Fruit fly (Drosophila melanogaster) whole organism, prepupa: Measurements from ENCODE around the gene Fibp.

ENCODE experiments used
- CG10631 ChIP-seq: fragments of 200-800 bp; sonication (Bioruptor generic); optimal IDR thresholded peaks from 2 replicates; lab custom pipeline; 2016; ENCODE audit warnings: missing biosample characterization, missing genetic modification characterization
- CG10669 ChIP-seq: fragments of 200-800 bp; sonication (Bioruptor generic); optimal IDR thresholded peaks from 3 replicates; lab custom pipeline; 2018; ENCODE audit warnings: missing biosample characterization, mild to moderate bottlenecking, missing genetic modification characterization, moderate library complexity
- CG11902 ChIP-seq: fragments of 200-800 bp; sonication (Bioruptor generic); optimal IDR thresholded peaks from 3 replicates; lab custom pipeline; 2016; ENCODE audit warnings: missing biosample characterization, missing genetic modification characterization
- CG15336 ChIP-seq: fragments of 200-800 bp; sonication (Bioruptor generic); IDR thresholded peaks from 2 replicates; pipeline ENCODE4 v1.3.6; 2022; ENCODE audit warnings: missing biosample characterization, missing genetic modification characterization
- CG1621 ChIP-seq: fragments of 200-800 bp; sonication (Bioruptor generic); optimal IDR thresholded peaks from 3 replicates; lab custom pipeline; 2018; ENCODE audit warnings: missing biosample characterization, mild to moderate bottlenecking, missing genetic modification characterization
- CG16779 ChIP-seq: fragments of 200-800 bp; sonication (Bioruptor generic); optimal IDR thresholded peaks from 3 replicates; lab custom pipeline; 2017; ENCODE audit warnings: missing biosample characterization, mild to moderate bottlenecking, missing genetic modification characterization
- CG3032 ChIP-seq: fragments of 200-800 bp; optimal IDR thresholded peaks from 2 replicates; lab custom pipeline; 2019; ENCODE audit warnings: missing biosample characterization, mild to moderate bottlenecking, missing genetic modification characterization, moderate library complexity
- CG31627 ChIP-seq: fragments of 200-800 bp; sonication (Bioruptor generic); optimal IDR thresholded peaks from 3 replicates; lab custom pipeline; 2016; ENCODE audit warnings: missing biosample characterization, missing genetic modification characterization
- CG32006 ChIP-seq: fragments of 200-800 bp; sonication (Bioruptor generic); optimal IDR thresholded peaks from 3 replicates; lab custom pipeline; 2017; ENCODE audit warnings: missing biosample characterization, mild to moderate bottlenecking, missing genetic modification characterization
- CG34406 ChIP-seq: fragments of 200-800 bp; sonication (Bioruptor generic); optimal IDR thresholded peaks from 3 replicates; lab custom pipeline; 2016; ENCODE audit warnings: missing biosample characterization, missing genetic modification characterization
- CG3919 ChIP-seq: fragments of 200-800 bp; sonication (Bioruptor generic); optimal IDR thresholded peaks from 3 replicates; lab custom pipeline; 2016; ENCODE audit warnings: missing biosample characterization, missing genetic modification characterization
- CG4318 ChIP-seq: fragments of 200-800 bp; sonication (Bioruptor generic); optimal IDR thresholded peaks from 3 replicates; lab custom pipeline; 2017; ENCODE audit warnings: missing biosample characterization, mild to moderate bottlenecking, missing genetic modification characterization
- CG6163 ChIP-seq: fragments of 200-800 bp; sonication (Bioruptor generic); IDR thresholded peaks from 3 replicates; pipeline ENCODE4 v1.3.6; 2022; ENCODE audit warnings: missing biosample characterization, missing genetic modification characterization
- CG6276 ChIP-seq: fragments of 200-800 bp; sonication (Bioruptor generic); optimal IDR thresholded peaks from 2 replicates; lab custom pipeline; 2017; ENCODE audit warnings: missing biosample characterization, mild to moderate bottlenecking, missing genetic modification characterization
- CG6808 ChIP-seq: fragments of 200-800 bp; sonication (Bioruptor generic); optimal IDR thresholded peaks from 3 replicates; lab custom pipeline; 2017; ENCODE audit warnings: missing biosample characterization, missing genetic modification characterization, mild to moderate bottlenecking, moderate library complexity, missing genetic modification reagents
- CG7368 ChIP-seq: fragments of 200-800 bp; sonication (Bioruptor generic); optimal IDR thresholded peaks from 3 replicates; lab custom pipeline; 2016; ENCODE audit warnings: missing biosample characterization, missing genetic modification characterization
- CG8119 ChIP-seq: fragments of 200-800 bp; sonication (Bioruptor generic); IDR thresholded peaks from 3 replicates; pipeline ENCODE4 v1.3.6; 2022; ENCODE audit warnings: missing biosample characterization, missing genetic modification characterization
- CG8319 ChIP-seq: fragments of 200-800 bp; sonication (Bioruptor generic); optimal IDR thresholded peaks from 3 replicates; lab custom pipeline; 2016; ENCODE audit warnings: missing biosample characterization, missing genetic modification characterization
- CG9139 ChIP-seq: fragments of 200-800 bp; sonication (Bioruptor generic); optimal IDR thresholded peaks from 3 replicates; lab custom pipeline; 2017; ENCODE audit warnings: missing biosample characterization, mild to moderate bottlenecking, missing genetic modification characterization
- Ets21C ChIP-seq: fragments of 200-800 bp; sonication (Bioruptor generic); optimal IDR thresholded peaks from 3 replicates; lab custom pipeline; 2016; ENCODE audit warnings: missing biosample characterization, missing genetic modification characterization
- Ets96B ChIP-seq: fragments of 200-800 bp; optimal IDR thresholded peaks from 2 replicates; lab custom pipeline; 2019; ENCODE audit warnings: missing biosample characterization, mild to moderate bottlenecking, missing genetic modification characterization, moderate library complexity
- Gug ChIP-seq: fragments of 200-800 bp; sonication (Bioruptor generic); IDR thresholded peaks from 2 replicates; pipeline ENCODE4 v1.3.6; 2022; ENCODE audit warnings: missing biosample characterization, missing genetic modification characterization
- Hr38 ChIP-seq: sonication (Bioruptor generic); optimal IDR thresholded peaks from 2 replicates; lab custom pipeline; 2016; ENCODE audit warnings: missing biosample characterization, missing genetic modification characterization
- Hr4 ChIP-seq: fragments of 200-800 bp; sonication (Bioruptor generic); optimal IDR thresholded peaks from 3 replicates; lab custom pipeline; 2016; ENCODE audit warnings: missing biosample characterization, missing genetic modification characterization
- Lpt ChIP-seq: fragments of 200-800 bp; sonication (Bioruptor generic); optimal IDR thresholded peaks from 3 replicates; lab custom pipeline; 2016; ENCODE audit warnings: missing biosample characterization, missing genetic modification characterization
- Met ChIP-seq: fragments of 200-800 bp; sonication (Bioruptor generic); optimal IDR thresholded peaks from 3 replicates; lab custom pipeline; 2016; ENCODE audit warnings: missing biosample characterization, missing genetic modification characterization
- OdsH ChIP-seq: fragments of 200-800 bp; sonication (Bioruptor generic); optimal IDR thresholded peaks from 3 replicates; lab custom pipeline; 2016; ENCODE audit warnings: missing biosample characterization, missing genetic modification characterization
- Sox102F ChIP-seq: fragments of 200-800 bp; sonication (Bioruptor generic); optimal IDR thresholded peaks from 2 replicates; lab custom pipeline; 2016; ENCODE audit warnings: missing biosample characterization, mild to moderate bottlenecking, missing genetic modification characterization
- achi ChIP-seq: fragments of 200-800 bp; sonication (Bioruptor generic); optimal IDR thresholded peaks from 3 replicates; lab custom pipeline; 2016; ENCODE audit warnings: missing biosample characterization, missing genetic modification characterization
- acj6 ChIP-seq: fragments of 200-800 bp; sonication (Bioruptor generic); optimal IDR thresholded peaks from 3 replicates; lab custom pipeline; 2016; ENCODE audit warnings: missing biosample characterization, missing genetic modification characterization
- cyc ChIP-seq: fragments of 200-800 bp; sonication (Bioruptor generic); optimal IDR thresholded peaks from 3 replicates; lab custom pipeline; 2016; ENCODE audit warnings: missing biosample characterization, missing genetic modification characterization
- dac ChIP-seq: fragments of 200-800 bp; sonication (Bioruptor generic); optimal IDR thresholded peaks from 2 replicates; lab custom pipeline; 2017; ENCODE audit warnings: missing biosample characterization, mild to moderate bottlenecking, missing genetic modification characterization
- dsx ChIP-seq: fragments of 200-800 bp; optimal IDR thresholded peaks from 3 replicates; lab custom pipeline; 2019; ENCODE audit warnings: missing biosample characterization, mild to moderate bottlenecking, missing genetic modification characterization, moderate library complexity; ENCODE audit not compliant: poor library complexity, severe bottlenecking
- eg ChIP-seq: fragments of 200-800 bp; sonication (Bioruptor generic); IDR thresholded peaks from 3 replicates; pipeline ENCODE4 v1.3.6; 2022; ENCODE audit warnings: missing biosample characterization, missing genetic modification characterization
- esn ChIP-seq: fragments of 200-800 bp; sonication (Bioruptor generic); optimal IDR thresholded peaks from 2 replicates; lab custom pipeline; 2016; ENCODE audit warnings: missing biosample characterization, mild to moderate bottlenecking, missing genetic modification characterization, moderate library complexity
- fd59A ChIP-seq: fragments of 200-800 bp; sonication (Bioruptor generic); optimal IDR thresholded peaks from 2 replicates; lab custom pipeline; 2017; ENCODE audit warnings: missing biosample characterization, mild to moderate bottlenecking, missing genetic modification characterization, missing genetic modification reagents
- fd85E ChIP-seq: fragments of 200-800 bp; sonication (Bioruptor generic); optimal IDR thresholded peaks from 3 replicates; lab custom pipeline; 2016; ENCODE audit warnings: missing biosample characterization, missing genetic modification characterization
- fkh ChIP-seq: fragments of 200-800 bp; sonication (Bioruptor generic); optimal IDR thresholded peaks from 3 replicates; lab custom pipeline; 2017; ENCODE audit warnings: missing biosample characterization, mild to moderate bottlenecking, missing genetic modification characterization, moderate library complexity
- lz ChIP-seq: fragments of 200-800 bp; sonication (Bioruptor generic); optimal IDR thresholded peaks from 3 replicates; lab custom pipeline; 2016; ENCODE audit warnings: missing biosample characterization, missing genetic modification characterization
- net ChIP-seq: fragments of 200-800 bp; sonication (Bioruptor generic); optimal IDR thresholded peaks from 3 replicates; lab custom pipeline; 2016; ENCODE audit warnings: missing biosample characterization, missing genetic modification characterization
- salr ChIP-seq, 2 experiments: fragments of 200-800 bp; sonication (Bioruptor generic); optimal IDR thresholded peaks; 3 replicates each; lab custom pipeline; 2016 to 2018; ENCODE audit warnings: missing biosample characterization in 2 of 2, missing genetic modification characterization in 2 of 2, mild to moderate bottlenecking in 1 of 2
- spab ChIP-seq: fragments of 200-800 bp; sonication (Bioruptor generic); optimal IDR thresholded peaks from 2 replicates; lab custom pipeline; 2017; ENCODE audit warnings: missing biosample characterization, mild to moderate bottlenecking, missing genetic modification characterization, missing genetic modification reagents
- ss ChIP-seq, 2 experiments: fragments of 200-800 bp; sonication (Bioruptor generic); optimal IDR thresholded peaks; 2 replicates in 1 of 2; 3 replicates in 1 of 2; lab custom pipeline; 2017 to 2018; ENCODE audit warnings: mild to moderate bottlenecking in 2 of 2, missing biosample characterization in 2 of 2, missing genetic modification characterization in 2 of 2, moderate library complexity in 1 of 2
- vri ChIP-seq: fragments of 200-800 bp; sonication (Bioruptor generic); optimal IDR thresholded peaks from 3 replicates; lab custom pipeline; 2016; ENCODE audit warnings: missing biosample characterization, mild to moderate bottlenecking, missing genetic modification characterization

Gene Fibp

dm6 chr3L:19791688-19792073 lies 26.1 kb downstream of the Fibp start:
- TF ChIP-seq Sox102F (GFP tag; lab: Kevin White, UChicago) (no peak), CG3032 (tag; lab: Kevin White, UChicago) (no peak), dsx (GFP tag; lab: Kevin White, UChicago) (peak; percentile 24), salr (GFP tag; optimal IDR thresholded peaks at IDR 0.05; lab: Kevin White, UChicago) (no peak), spab (GFP tag; lab: Kevin White, UChicago) (no peak), eg (peak; percentile 41; the same call in 1 of the 3 replicates), OdsH (GFP tag; lab: Kevin White, UChicago) (no peak), CG34406 (no peak), CG16779 (tag; lab: Kevin White, UChicago) (no peak), Gug (GFP tag; lab: Robert Waterston, UW) (no peak), CG9139 (GFP tag; lab: Kevin White, UChicago) (no peak), net (GFP tag; lab: Kevin White, UChicago) (no peak), CG6163 (GFP tag; lab: Robert Waterston, UW) (peak; percentile 49; the same call in 1 of the 3 replicates), dac (GFP tag; lab: Kevin White, UChicago) (no peak), CG8119 (GFP tag; lab: Robert Waterston, UW) (0 out of 3 replicates have a peak, but pooled peaks have one; percentile 19), fkh (GFP tag; lab: Kevin White, UChicago) (peak; percentile 98), CG31627 (GFP tag; lab: Kevin White, UChicago) (no peak), cyc (GFP tag; lab: Kevin White, UChicago) (no peak), CG1621 (tag; lab: Kevin White, UChicago) (no peak), Lpt (GFP tag; lab: Kevin White, UChicago) (peak; percentile 45), CG15336 (peak; percentile 59), ss (GFP tag; optimal IDR thresholded peaks at IDR 0.05; lab: Kevin White, UChicago) (peak in 1 of 2 experiments; percentile 10), lz (GFP tag; lab: Kevin White, UChicago) (no peak), esn (no peak), Ets21C (GFP tag; lab: Kevin White, UChicago) (no peak)
- TF ChIP-seq, all 60 proteins: peak for 8

- peak; percentile 39 for TF ChIP-seq CG6276 (GFP tag; lab: Kevin White, UChicago)
- peak; percentile 73 for TF ChIP-seq CG32006 (GFP tag; lab: Kevin White, UChicago)
- TF ChIP-seq Hr38 (GFP tag; lab: Kevin White, UChicago) = no peak
- peak; percentile 62 for TF ChIP-seq CG4318 (GFP tag; lab: Kevin White, UChicago)
- peak; percentile 9 for TF ChIP-seq dsx (GFP tag; lab: Kevin White, UChicago)
- TF ChIP-seq ss (GFP tag; optimal IDR thresholded peaks at IDR 0.05; lab: Kevin White, UChicago) = peak; percentile 49 to 62
- TF ChIP-seq cyc (GFP tag; lab: Kevin White, UChicago) = peak; percentile 49
- TF ChIP-seq CG10631 (GFP tag; lab: Kevin White, UChicago) = peak; percentile 54
- peak; percentile 62 for TF ChIP-seq CG3919 (GFP tag; lab: Kevin White, UChicago)
- TF ChIP-seq OdsH (GFP tag; lab: Kevin White, UChicago) = peak; percentile 67
- TF ChIP-seq dac (GFP tag; lab: Kevin White, UChicago) = peak; percentile 42
- TF ChIP-seq esn = peak; percentile 82
- TF ChIP-seq CG11902 (GFP tag; lab: Kevin White, UChicago) = peak; percentile 14
- peak; percentile 68 for TF ChIP-seq net (GFP tag; lab: Kevin White, UChicago)
- peak; percentile 63 for TF ChIP-seq Hr4
- TF ChIP-seq vri = no peak
- TF ChIP-seq CG1621 (tag; lab: Kevin White, UChicago) = no peak
- TF ChIP-seq achi (GFP tag; lab: Kevin White, UChicago) = peak; percentile 55
- TF ChIP-seq CG8319 = peak; percentile 44
- no peak for TF ChIP-seq fkh (GFP tag; lab: Kevin White, UChicago)
- TF ChIP-seq CG15336 = no peak; the same call in 1 of the 2 replicates
- peak; percentile 63 for TF ChIP-seq Ets96B (tag; lab: Kevin White, UChicago)
- TF ChIP-seq acj6 (GFP tag; lab: Kevin White, UChicago) = peak; percentile 55
- TF ChIP-seq CG31627 (GFP tag; lab: Kevin White, UChicago) = peak; percentile 67
- peak; percentile 80 for TF ChIP-seq Met (GFP tag; lab: Kevin White, UChicago)
- TF ChIP-seq CG3032 (tag; lab: Kevin White, UChicago) = peak; percentile 62
- peak; percentile 41; the same call in 2 of the 3 replicates for TF ChIP-seq eg
- peak; percentile 63 for TF ChIP-seq Sox102F (GFP tag; lab: Kevin White, UChicago)
- TF ChIP-seq CG10669 (GFP tag; lab: Kevin White, UChicago) = peak; percentile 64
- TF ChIP-seq CG9139 (GFP tag; lab: Kevin White, UChicago) = peak; percentile 24
- peak; percentile 43 for TF ChIP-seq CG6808
- TF ChIP-seq fd59A (GFP tag; lab: Kevin White, UChicago) = peak; percentile 51
- TF ChIP-seq Gug (GFP tag; lab: Robert Waterston, UW) = no peak; the same call in 1 of the 2 replicates
- no peak for TF ChIP-seq fd85E (GFP tag; lab: Kevin White, UChicago)
- TF ChIP-seq CG7368 (GFP tag; lab: Kevin White, UChicago) = peak; percentile 34
- peak; percentile 80 for TF ChIP-seq lz (GFP tag; lab: Kevin White, UChicago)
- TF ChIP-seq Ets21C (GFP tag; lab: Kevin White, UChicago) = peak; percentile 64
Measured at dm6 chr3L:19790929-19791687, 26.7 kb downstream of the Fibp start.
